Fruit fly (Drosophila melanogaster): ENCODE data around the gene Toll-9.

Gene Toll-9

DNA sequence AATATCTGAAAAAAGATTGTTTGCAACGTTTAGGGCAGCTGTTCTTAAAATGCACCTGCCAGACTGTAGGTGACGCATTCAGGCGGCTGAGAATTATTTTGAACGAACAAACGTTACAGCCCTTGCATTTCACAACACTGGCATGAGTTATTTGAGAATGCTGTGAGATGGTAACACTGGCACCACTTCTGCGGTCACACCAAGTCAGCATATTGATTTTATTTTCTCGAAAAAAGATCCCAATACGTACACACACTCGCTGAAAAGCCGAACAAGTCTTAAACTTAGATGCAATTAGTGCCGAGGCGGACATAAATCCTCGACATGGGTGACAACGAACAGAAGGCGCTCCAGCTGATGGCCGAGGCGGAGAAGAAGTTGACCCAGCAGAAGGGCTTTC lies 53.1 kb downstream of the Toll-9 start, which contains the start of gene alphaSnap (continued):
- TF ChIP-seq YL-1 (GFP tag; optimal IDR thresholded peaks at IDR 0.05), result peak; percentile 90
- TF ChIP-seq CG8281 (tag; optimal IDR thresholded peaks at IDR 0.05), result no peak
- TF ChIP-seq shn (GFP tag; optimal IDR thresholded peaks at IDR 0.05), result peak; percentile 17
- TF ChIP-seq CG2875 (GFP tag; optimal IDR thresholded peaks at IDR 0.05), result no peak
- no peak for TF ChIP-seq p53 (GFP tag; optimal IDR thresholded peaks at IDR 0.05)
- no peak for TF ChIP-seq HLHmδ (GFP tag; optimal IDR thresholded peaks at IDR 0.05)
- peak; percentile 66 for TF ChIP-seq Elba2 (GFP tag; optimal IDR thresholded peaks at IDR 0.05)
- no peak for TF ChIP-seq CG15696 (tag; optimal IDR thresholded peaks at IDR 0.05)
- peak; percentile 41 for TF ChIP-seq Antp (GFP tag; optimal IDR thresholded peaks at IDR 0.05)
- peak; percentile 78 for TF ChIP-seq Dp (GFP tag; optimal IDR thresholded peaks at IDR 0.05)
- TF ChIP-seq CG9609 (GFP tag; optimal IDR thresholded peaks at IDR 0.05), result peak; percentile 41
- TF ChIP-seq CG8290 (GFP tag; optimal IDR thresholded peaks at IDR 0.05), result no peak
- peak in 1 of 2 experiments; percentile 73 for TF ChIP-seq CG8290 (tag; optimal IDR thresholded peaks at IDR 0.05)
- peak; percentile 30; the same call in 1 of the 3 replicates for TF ChIP-seq knrl (GFP tag; IDR thresholded peaks at IDR 0.05; ENCODE audit: partially characterized antibody)
- TF ChIP-seq CG2712 (tag; optimal IDR thresholded peaks at IDR 0.05), result peak; percentile 27
- no peak for TF ChIP-seq sqz (GFP tag; optimal IDR thresholded peaks at IDR 0.05)
- TF ChIP-seq Camta (GFP tag; optimal IDR thresholded peaks at IDR 0.05), result no peak
- TF ChIP-seq Kr (GFP tag; optimal IDR thresholded peaks at IDR 0.05), result no peak
- peak; percentile 30 for TF ChIP-seq CG13775 (GFP tag; optimal IDR thresholded peaks at IDR 0.05)
- no peak for TF ChIP-seq zen2 (GFP tag; IDR thresholded peaks at IDR 0.05; ENCODE audit: partially characterized antibody)
- TF ChIP-seq CG10366 (GFP tag; IDR thresholded peaks at IDR 0.05), result 0 out of 2 replicates have a peak, but pooled peaks have one; percentile 15
- TF ChIP-seq CG34224 (GFP tag; IDR thresholded peaks at IDR 0.05; ENCODE audit: partially characterized antibody), result peak; percentile 36; the same call in 1 of the 3 replicates
- TF ChIP-seq ara (GFP tag; IDR thresholded peaks at IDR 0.05), result 0 out of 2 replicates have a peak, but pooled peaks have one; percentile 10
- TF ChIP-seq gce (GFP tag; IDR thresholded peaks at IDR 0.05), result no peak
- TF ChIP-seq tll (GFP tag; optimal IDR thresholded peaks at IDR 0.05), result peak in 1 of 2 experiments; percentile 41
- peak; percentile 96 for TF ChIP-seq CG9797 (GFP tag; optimal IDR thresholded peaks at IDR 0.05)
- no peak for TF ChIP-seq Dip3 (GFP tag; optimal IDR thresholded peaks at IDR 0.05)
- TF ChIP-seq Scr (GFP tag; IDR thresholded peaks at IDR 0.05; ENCODE audit: partially characterized antibody), result peak; percentile 37
- peak in 1 of 2 experiments; percentile 47 for TF ChIP-seq crp (GFP tag; optimal IDR thresholded peaks at IDR 0.05)
- TF ChIP-seq Med (GFP tag), result peak; percentile 90
- no peak for TF ChIP-seq ham (GFP tag; IDR thresholded peaks at IDR 0.05)
- TF ChIP-seq twi (tag; optimal IDR thresholded peaks at IDR 0.05), result peak; percentile 19

All from whole organism, embryonic.